Fruit fly (Drosophila melanogaster) whole organism, embryonic: Measurements from ENCODE around the gene CG14715.

ENCODE experiments used
- ATbp ChIP-seq: fragments of 200-800 bp; sonication (Bioruptor generic); optimal IDR thresholded peaks from 2 replicates; lab custom pipeline; 2017; ENCODE audit warnings: missing biosample characterization, mild to moderate bottlenecking, missing genetic modification characterization, missing genetic modification reagents
- Awh ChIP-seq: fragments of 200-800 bp; sonication (Bioruptor generic); IDR thresholded peaks from 2 replicates; pipeline ENCODE4, ENCODE4 v1.3.6; 2022; ENCODE audit warnings: missing biosample characterization, missing genetic modification characterization
- CG10565 ChIP-seq: fragments of 200-800 bp; sonication (Bioruptor generic); optimal IDR thresholded peaks from 3 replicates; lab custom pipeline; 2016; ENCODE audit warnings: missing biosample characterization, mild to moderate bottlenecking, missing genetic modification characterization
- CG11247 ChIP-seq: fragments of 200-800 bp; sonication (Bioruptor generic); IDR thresholded peaks from 2 replicates; pipeline ENCODE4 v1.3.6; 2022; ENCODE audit warnings: missing biosample characterization, missing genetic modification characterization
- CG12071 ChIP-seq: fragments of 200-800 bp; sonication (Bioruptor generic); optimal IDR thresholded peaks from 3 replicates; lab custom pipeline; 2018; ENCODE audit warnings: missing biosample characterization, mild to moderate bottlenecking, missing genetic modification characterization
- CG12299 ChIP-seq: fragments of 200-800 bp; sonication (Bioruptor generic); optimal IDR thresholded peaks from 2 replicates; lab custom pipeline; 2018; ENCODE audit warnings: missing biosample characterization, mild to moderate bottlenecking, missing genetic modification characterization
- CG13123 ChIP-seq: fragments of 200-800 bp; sonication (Bioruptor generic); optimal IDR thresholded peaks from 2 replicates; lab custom pipeline; 2016; ENCODE audit warnings: missing biosample characterization, missing genetic modification characterization
- CG13296 ChIP-seq: fragments of 200-800 bp; sonication (Bioruptor generic); optimal IDR thresholded peaks from 3 replicates; lab custom pipeline; 2018; ENCODE audit warnings: missing biosample characterization, mild to moderate bottlenecking, missing genetic modification characterization
- CG14050 ChIP-seq: fragments of 200-800 bp; sonication (Bioruptor generic); IDR thresholded peaks from 3 replicates; pipeline ENCODE4 v1.3.6; 2022; ENCODE audit warnings: missing biosample characterization, missing genetic modification characterization
- CG14710 ChIP-seq: fragments of 200-800 bp; sonication (Bioruptor generic); optimal IDR thresholded peaks from 3 replicates; lab custom pipeline; 2019; ENCODE audit warnings: missing biosample characterization, mild to moderate bottlenecking, missing genetic modification characterization, moderate library complexity
- CG14965 ChIP-seq: fragments of 200-800 bp; sonication (Bioruptor generic); optimal IDR thresholded peaks from 2 replicates; lab custom pipeline; 2016; ENCODE audit warnings: missing biosample characterization, missing genetic modification characterization, borderline replicate concordance
- CG16779 ChIP-seq: fragments of 200-800 bp; sonication (Bioruptor generic); IDR thresholded peaks from 2 replicates; pipeline ENCODE4 v1.3.6; 2022; ENCODE audit warnings: missing biosample characterization, missing genetic modification characterization
- CG2120 ChIP-seq: fragments of 200-800 bp; sonication (Bioruptor generic); optimal IDR thresholded peaks from 3 replicates; lab custom pipeline; 2016; ENCODE audit warnings: missing biosample characterization, missing genetic modification characterization
- CG32772 ChIP-seq: fragments of 200-800 bp; sonication (Bioruptor generic); IDR thresholded peaks from 2 replicates; pipeline ENCODE4 v1.3.6; 2022; ENCODE audit warnings: missing biosample characterization, missing genetic modification characterization
- CG3838 ChIP-seq: fragments of 200-800 bp; sonication (Bioruptor generic); optimal IDR thresholded peaks from 3 replicates; lab custom pipeline; 2016; ENCODE audit warnings: missing biosample characterization, missing genetic modification characterization
- CG4424 ChIP-seq: fragments of 200-800 bp; sonication (Bioruptor generic); optimal IDR thresholded peaks from 3 replicates; lab custom pipeline; 2016; ENCODE audit warnings: missing biosample characterization, missing genetic modification characterization
- CG5245 ChIP-seq: fragments of 200-800 bp; sonication (Bioruptor generic); optimal IDR thresholded peaks from 3 replicates; lab custom pipeline; 2016; ENCODE audit warnings: missing biosample characterization, missing genetic modification characterization
- CG6683 ChIP-seq: fragments of 200-800 bp; sonication (Bioruptor generic); optimal IDR thresholded peaks from 2 replicates; lab custom pipeline; 2017; ENCODE audit warnings: missing biosample characterization, mild to moderate bottlenecking, missing genetic modification characterization, missing genetic modification reagents
- CG7271 ChIP-seq: fragments of 200-800 bp; sonication (Bioruptor generic); optimal IDR thresholded peaks from 2 replicates; lab custom pipeline; 2018; ENCODE audit warnings: missing biosample characterization, mild to moderate bottlenecking, missing genetic modification characterization, moderate library complexity
- CG7928 ChIP-seq: fragments of 200-800 bp; sonication (Bioruptor generic); optimal IDR thresholded peaks from 2 replicates; lab custom pipeline; 2017; ENCODE audit warnings: missing biosample characterization, mild to moderate bottlenecking, missing genetic modification characterization
- CG9215 ChIP-seq: fragments of 200-800 bp; sonication (Bioruptor generic); IDR thresholded peaks from 2 replicates; pipeline ENCODE4 v1.3.6; 2022; ENCODE audit warnings: missing biosample characterization, missing genetic modification characterization
- CG9817 ChIP-seq: fragments of 200-800 bp; sonication (Bioruptor generic); optimal IDR thresholded peaks from 2 replicates; lab custom pipeline; 2018; ENCODE audit warnings: missing biosample characterization, mild to moderate bottlenecking, missing genetic modification characterization, moderate library complexity
- Dip3 ChIP-seq: fragments of 200-800 bp; sonication (Bioruptor generic); optimal IDR thresholded peaks from 3 replicates; lab custom pipeline; 2016; ENCODE audit warnings: missing biosample characterization, missing genetic modification characterization
- Drgx ChIP-seq: fragments of 200-800 bp; sonication (Bioruptor generic); IDR thresholded peaks from 2 replicates; pipeline ENCODE4 v1.3.6; 2022; ENCODE audit warnings: missing biosample characterization, missing genetic modification characterization
- Eip74EF ChIP-seq, 2 experiments: fragments of 200-800 bp in 1 of 2; fragments of >200 bp in 1 of 2; sonication (Bioruptor generic) in 1 of 2; optimal IDR thresholded peaks; 2 replicates each; lab custom pipeline; 2017 to 2019; ENCODE audit warnings: missing biosample characterization in 2 of 2, missing genetic modification characterization in 2 of 2, mild to moderate bottlenecking in 1 of 2, moderate library complexity in 1 of 2
- H2.0 ChIP-seq: fragments of 200-800 bp; sonication (Bioruptor generic); IDR thresholded peaks from 2 replicates; pipeline ENCODE4 v1.3.6; 2022; ENCODE audit warnings: missing biosample characterization, missing genetic modification characterization
- Mad ChIP-seq: fragments of 200-800 bp; sonication (Bioruptor generic); optimal IDR thresholded peaks from 2 replicates; lab custom pipeline; 2016; ENCODE audit warnings: missing biosample characterization, missing genetic modification characterization
- NK7.1 ChIP-seq: fragments of 200-800 bp; sonication (Bioruptor generic); optimal IDR thresholded peaks from 3 replicates; lab custom pipeline; 2016; ENCODE audit warnings: missing biosample characterization, missing genetic modification characterization
- Side ChIP-seq: fragments of 200-800 bp; sonication (Bioruptor generic); optimal IDR thresholded peaks from 2 replicates; lab custom pipeline; 2016; ENCODE audit warnings: missing biosample characterization, missing genetic modification characterization
- ase ChIP-seq: fragments of 200-800 bp; sonication (Bioruptor generic); IDR thresholded peaks from 3 replicates; pipeline ENCODE4 v1.3.6; 2022; ENCODE audit warnings: missing biosample characterization, missing genetic modification characterization
- br ChIP-seq: fragments of >200 bp; optimal IDR thresholded peaks from 2 replicates; lab custom pipeline; 2017
- chinmo ChIP-seq: fragments of 200-800 bp; sonication (Bioruptor generic); IDR thresholded peaks from 4 replicates; pipeline ENCODE4 v1.3.6; 2022; ENCODE audit warnings: missing biosample characterization, missing genetic modification characterization; ENCODE audit not compliant: partially characterized antibody
- crol ChIP-seq: fragments of 200-800 bp; sonication (Bioruptor generic); IDR thresholded peaks from 2 replicates; pipeline ENCODE4 v1.3.6; 2022; ENCODE audit warnings: missing biosample characterization, missing genetic modification characterization
- danr ChIP-seq: fragments of 200-800 bp; sonication (Bioruptor generic); IDR thresholded peaks from 2 replicates; pipeline ENCODE4 v1.3.6; 2022; ENCODE audit warnings: missing biosample characterization, missing genetic modification characterization
- esg ChIP-seq: fragments of 200-800 bp; sonication (Bioruptor generic); conservative IDR thresholded peaks from 2 replicates; pipeline ENCODE4 v1.3.6; 2022; ENCODE audit warnings: missing biosample characterization, missing genetic modification characterization
- fd96Cb ChIP-seq: fragments of 200-800 bp; sonication (Bioruptor generic); optimal IDR thresholded peaks from 2 replicates; lab custom pipeline; 2018; ENCODE audit warnings: missing biosample characterization, mild to moderate bottlenecking, missing genetic modification characterization, moderate library complexity
- gfzf ChIP-seq: fragments of 200-800 bp; sonication (Bioruptor generic); optimal IDR thresholded peaks from 2 replicates; lab custom pipeline; 2016; ENCODE audit warnings: missing biosample characterization, mild to moderate bottlenecking, missing genetic modification characterization, moderate library complexity
- gsb ChIP-seq: fragments of 200-800 bp; sonication (Bioruptor generic); IDR thresholded peaks from 2 replicates; pipeline ENCODE4 v1.3.6; 2022; ENCODE audit warnings: missing biosample characterization, missing genetic modification characterization
- h ChIP-seq: fragments of >200 bp; optimal IDR thresholded peaks from 2 replicates; lab custom pipeline; 2017
- hb ChIP-seq: fragments of 200-800 bp; sonication (Bioruptor generic); IDR thresholded peaks from 3 replicates; pipeline ENCODE4 v1.3.6; 2022; ENCODE audit warnings: missing biosample characterization, missing genetic modification characterization; ENCODE audit not compliant: partially characterized antibody
- jing ChIP-seq: fragments of 200-800 bp; sonication (Bioruptor generic); optimal IDR thresholded peaks from 2 replicates; lab custom pipeline; 2018; ENCODE audit warnings: missing biosample characterization, mild to moderate bottlenecking, missing genetic modification characterization
- klu ChIP-seq: fragments of 200-800 bp; sonication (Bioruptor generic); IDR thresholded peaks from 2 replicates; pipeline ENCODE4 v1.3.6; 2022; ENCODE audit warnings: missing biosample characterization, missing genetic modification characterization
- prd ChIP-seq, 3 experiments: fragments of >200 bp in 2 of 3; fragments of 200-800 bp in 1 of 3; sonication (Bioruptor generic) in 1 of 3; optimal IDR thresholded peaks in 2 of 3; IDR thresholded peaks in 1 of 3; 2 replicates in 2 of 3; 3 replicates in 1 of 3; pipeline versions ENCODE4 v1.3.6 to Lab custom; 2017 to 2022; ENCODE audit warnings: missing biosample characterization in 1 of 3, missing genetic modification characterization in 1 of 3
- shn ChIP-seq: fragments of 200-800 bp; sonication (Bioruptor generic); optimal IDR thresholded peaks from 3 replicates; lab custom pipeline; 2016; ENCODE audit warnings: missing biosample characterization, missing genetic modification characterization
- sim ChIP-seq: fragments of 200-800 bp; sonication (Bioruptor generic); IDR thresholded peaks from 2 replicates; pipeline ENCODE4 v1.3.6; 2022; ENCODE audit warnings: missing biosample characterization, missing genetic modification characterization
- sima ChIP-seq: fragments of 200-800 bp; sonication (Bioruptor generic); optimal IDR thresholded peaks from 2 replicates; lab custom pipeline; 2016; ENCODE audit warnings: missing biosample characterization, missing genetic modification characterization
- slp2 ChIP-seq: fragments of 200-800 bp; sonication (Bioruptor generic); optimal IDR thresholded peaks from 2 replicates; lab custom pipeline; 2016; ENCODE audit warnings: missing biosample characterization, missing genetic modification characterization
- sna ChIP-seq: fragments of 200-800 bp; sonication (Bioruptor generic); IDR thresholded peaks from 2 replicates; pipeline ENCODE4 v1.3.6; 2022; ENCODE audit warnings: missing biosample characterization, missing genetic modification characterization; ENCODE audit not compliant: partially characterized antibody
- sr ChIP-seq: fragments of 200-800 bp; sonication (Bioruptor generic); IDR thresholded peaks from 3 replicates; pipeline ENCODE4 v1.3.6; 2022; ENCODE audit warnings: missing biosample characterization, missing genetic modification characterization
- sug ChIP-seq: fragments of 200-800 bp; optimal IDR thresholded peaks from 2 replicates; lab custom pipeline; 2019; ENCODE audit warnings: missing biosample characterization, mild to moderate bottlenecking, missing genetic modification characterization, moderate library complexity
- zfh2 ChIP-seq: fragments of 200-800 bp; sonication (Bioruptor generic); optimal IDR thresholded peaks from 2 replicates; lab custom pipeline; 2016; ENCODE audit warnings: missing biosample characterization, missing genetic modification characterization

CG14715 gene

dm6 chr3R:11655873-11656374 lies 18.1 kb upstream of the CG14715 start, which contains the start of gene CG42327 (continued):
- TF ChIP-seq zfh2 (GFP tag; lab: Kevin White, UChicago) (peak; percentile 20), CG5245 (GFP tag; lab: Kevin White, UChicago) (peak; percentile 88), Drgx (GFP tag; lab: Robert Waterston, UW) (peak; percentile 98), br (lab: Kevin White, UChicago) (no peak), NK7.1 (peak; percentile 64), CG4424 (peak; percentile 95), CG14710 (tag; lab: Kevin White, UChicago) (peak; percentile 91), Side (GFP tag; lab: Kevin White, UChicago) (peak; percentile 79), chinmo (GFP tag; lab: Robert Waterston, UW) (peak; percentile 86; the same call in 2 of the 4 replicates), CG12299 (tag; lab: Kevin White, UChicago) (peak; percentile 91), ase (GFP tag; lab: Robert Waterston, UW) (peak; percentile 97), CG14050 (GFP tag; lab: Robert Waterston, UW) (peak; percentile 94), H2.0 (GFP tag; lab: Robert Waterston, UW) (peak; percentile 93), shn (GFP tag; lab: Kevin White, UChicago) (peak; percentile 79), danr (GFP tag; lab: Robert Waterston, UW) (peak; percentile 87), esg (peak; percentile 94), CG9817 (tag; lab: Kevin White, UChicago) (peak; percentile 59), CG7928 (GFP tag; lab: Kevin White, UChicago) (peak; percentile 51), hb (GFP tag; lab: Robert Waterston, UW) (no peak), CG32772 (GFP tag; lab: Robert Waterston, UW) (peak; percentile 94), Awh (GFP tag; lab: Robert Waterston, UW) (peak; percentile 97), prd (optimal IDR thresholded peaks at IDR 0.05; lab: Kevin White, UChicago) (no peak), prd (GFP tag; IDR thresholded peaks at IDR 0.05; lab: Robert Waterston, UW) (peak; percentile 96), klu (GFP tag; lab: Robert Waterston, UW) (peak; percentile 81), sr (GFP tag; lab: Robert Waterston, UW) (peak; percentile 84; the same call in 2 of the 3 replicates), CG6683 (GFP tag; lab: Kevin White, UChicago) (peak; percentile 88), gsb (GFP tag; lab: Robert Waterston, UW) (peak; percentile 79), h (no peak), CG16779 (peak; percentile 51; the same call in 1 of the 2 replicates), sug (peak; percentile 69), Mad (GFP tag; lab: Kevin White, UChicago) (peak; percentile 89), ATbp (peak; percentile 96), gfzf (GFP tag; lab: Kevin White, UChicago) (no peak), CG11247 (GFP tag; lab: Robert Waterston, UW) (peak; percentile 91), CG9215 (GFP tag; lab: Robert Waterston, UW) (peak; percentile 73), Dip3 (GFP tag; lab: Kevin White, UChicago) (peak; percentile 48), CG10565 (GFP tag; lab: Kevin White, UChicago) (peak; percentile 75), sna (peak; percentile 64), CG12071 (GFP tag; lab: Kevin White, UChicago) (peak; percentile 79), slp2 (GFP tag; lab: Kevin White, UChicago) (peak; percentile 86), CG7271 (tag; lab: Kevin White, UChicago) (peak; percentile 88), Eip74EF (GFP tag; optimal IDR thresholded peaks at IDR 0.05; lab: Kevin White, UChicago) (peak in 1 of 2 experiments; percentile 88), sima (peak; percentile 16), CG13123 (GFP tag; lab: Kevin White, UChicago) (peak; percentile 90), jing (GFP tag; lab: Kevin White, UChicago) (peak; percentile 88), sim (GFP tag; lab: Robert Waterston, UW) (peak; percentile 94), CG2120 (GFP tag; lab: Kevin White, UChicago) (peak; percentile 82), CG3838 (GFP tag; lab: Kevin White, UChicago) (peak; percentile 48), crol (GFP tag; lab: Robert Waterston, UW) (peak; percentile 77), CG14965 (GFP tag; lab: Kevin White, UChicago) (peak; percentile 20), CG13296 (GFP tag; lab: Kevin White, UChicago) (peak; percentile 87), fd96Cb (peak; percentile 95)
